Worm (Caenorhabditis elegans) whole organism, young adult: ENCODE results near the gene comt-2.

Experiments used
- B0019.2 ChIP-seq: fragments of 200-800 bp; sonication (Bioruptor generic); conservative IDR thresholded peaks from 2 replicates; pipeline ENCODE4 v1.3.6; 2022; ENCODE audit warnings: missing genetic modification reagents, missing genetic modification characterization, missing compliant biosample characterization
- ama-1 ChIP-seq, 3 experiments: fragments of 150-350 bp in 1 of 3; sonication (generic microtip) in 2 of 3; optimal IDR thresholded peaks; 2 replicates each; lab custom pipeline; 2014 to 2018; ENCODE audit warnings: missing biosample characterization in 2 of 3, missing genetic modification characterization in 2 of 3, missing genetic modification reagents in 2 of 3
- unc-62 ChIP-seq: fragments of 150-350 bp; optimal IDR thresholded peaks from 2 replicates; lab custom pipeline; 2014; ENCODE audit warnings: missing biosample characterization, missing genetic modification reagents, missing genetic modification characterization

- TF ChIP-seq B0019.2 (GFP tag; lab: Robert Waterston, UW) = no peak
- no peak for TF ChIP-seq ama-1 (optimal IDR thresholded peaks at IDR 0.05; lab: Kevin White, UChicago)
- TF ChIP-seq ama-1 (GFP tag; optimal IDR thresholded peaks at IDR 0.05; lab: Kevin White, UChicago) = no peak
- TF ChIP-seq unc-62 (GFP tag; lab: Kevin White, UChicago) = no peak
Measured at ce11 chrV:16536701-16537100, 42.4 kb upstream of the comt-2 start, which contains the start of gene Y32B12B.1.
